Worm (Caenorhabditis elegans): ENCODE data around the gene F36H12.4.

F36H12.4 gene

DNA sequence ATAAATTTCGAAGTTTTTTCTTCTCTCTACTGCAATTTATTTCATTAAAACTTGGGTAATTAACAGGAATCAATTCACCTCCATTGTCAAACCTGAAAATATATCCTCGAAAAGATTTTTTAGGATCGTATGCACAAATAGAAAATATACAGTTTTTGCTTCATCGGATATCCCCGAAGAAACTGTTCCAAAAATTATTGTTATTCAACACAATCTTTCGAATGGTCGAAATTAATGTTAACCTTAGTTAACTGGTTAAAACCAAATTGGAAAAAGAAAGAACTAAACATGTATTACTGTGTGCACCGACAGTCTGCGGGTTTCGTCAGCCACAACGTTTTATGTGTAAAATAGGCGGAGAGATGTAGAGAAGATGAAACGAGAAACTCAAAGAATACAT, 48.2 kb downstream of the F36H12.4 start (continued):
- no peak for TF ChIP-seq tbx-9 (tag; optimal IDR thresholded peaks at IDR 0.05; ENCODE audit: borderline replicate concordance)
- peak; percentile 82 for TF ChIP-seq rcor-1 (GFP tag; IDR thresholded peaks at IDR 0.05)
- no peak for TF ChIP-seq mxl-1 (tag; optimal IDR thresholded peaks at IDR 0.05)
- no peak for TF ChIP-seq nhr-80 (tag; optimal IDR thresholded peaks at IDR 0.05)
- TF ChIP-seq lin-40 (tag; optimal IDR thresholded peaks at IDR 0.05): no peak
- TF ChIP-seq D2030.7 (GFP tag; IDR thresholded peaks at IDR 0.05): peak; percentile 94
- no peak for TF ChIP-seq F10E7.11 (tag; optimal IDR thresholded peaks at IDR 0.05)
- TF ChIP-seq repo-1 (tag; optimal IDR thresholded peaks at IDR 0.05): no peak
- no peak for TF ChIP-seq attf-5 (GFP tag; optimal IDR thresholded peaks at IDR 0.05)
- no peak for TF ChIP-seq lir-1 (GFP tag; conservative IDR thresholded peaks at IDR 0.05)
- TF ChIP-seq T26A5.8 (tag; optimal IDR thresholded peaks at IDR 0.05): no peak
- no peak for TF ChIP-seq ets-4 (GFP tag; optimal IDR thresholded peaks at IDR 0.05)
- TF ChIP-seq bed-2 (GFP tag; IDR thresholded peaks at IDR 0.05): no peak
- no peak for TF ChIP-seq ztf-26 (tag; optimal IDR thresholded peaks at IDR 0.05)
- no peak for TF ChIP-seq egl-18 (GFP tag; IDR thresholded peaks at IDR 0.05)
- TF ChIP-seq nfya-2 (GFP tag; IDR thresholded peaks at IDR 0.05): no peak
- peak; percentile 51; the same call in 1 of the 2 replicates for TF ChIP-seq mcd-1 (GFP tag; IDR thresholded peaks at IDR 0.05)
- no peak for TF ChIP-seq lsy-27 (tag; optimal IDR thresholded peaks at IDR 0.05; ENCODE audit: borderline replicate concordance, insufficient read depth)
- TF ChIP-seq ceh-91 (GFP tag; IDR thresholded peaks at IDR 0.05): no peak
- TF ChIP-seq fkh-3 (tag; optimal IDR thresholded peaks at IDR 0.05): no peak
- TF ChIP-seq B0035.1 (tag; optimal IDR thresholded peaks at IDR 0.05): no peak
- 0 out of 2 replicates have a peak, but pooled peaks have one; percentile 40 for TF ChIP-seq Y53G8AR.9 (GFP tag; conservative IDR thresholded peaks at IDR 0.05)
- TF ChIP-seq ztf-28 (GFP tag; IDR thresholded peaks at IDR 0.05): no peak
- no peak for TF ChIP-seq K12H6.12 (tag; optimal IDR thresholded peaks at IDR 0.05)
- TF ChIP-seq snpc-1.1 (tag; optimal IDR thresholded peaks at IDR 0.05; ENCODE audit: insufficient read depth): peak; percentile 94
- TF ChIP-seq F22D6.2 (tag; optimal IDR thresholded peaks at IDR 0.05): no peak
- TF ChIP-seq ceh-27 (GFP tag; optimal IDR thresholded peaks at IDR 0.05): no peak
- TF ChIP-seq nfya-1 (tag; optimal IDR thresholded peaks at IDR 0.05; ENCODE audit: borderline replicate concordance, insufficient read depth): no peak
- TF ChIP-seq Y67H2A.10 (GFP tag; conservative IDR thresholded peaks at IDR 0.05): no peak
- no peak for TF ChIP-seq T07F8.4 (tag; optimal IDR thresholded peaks at IDR 0.05)
- no peak for TF ChIP-seq madf-10 (tag; optimal IDR thresholded peaks at IDR 0.05)
- TF ChIP-seq atf-7 (tag; optimal IDR thresholded peaks at IDR 0.05): no peak
- TF ChIP-seq B0336.3 (GFP tag; IDR thresholded peaks at IDR 0.05): no peak
- TF ChIP-seq attf-6 (GFP tag; IDR thresholded peaks at IDR 0.05): peak; percentile 97
- peak; percentile 75 for TF ChIP-seq snpc-3.4 (tag; optimal IDR thresholded peaks at IDR 0.05)
- no peak for TF ChIP-seq ztf-6 (GFP tag; IDR thresholded peaks at IDR 0.05)
- peak; percentile 75 for TF ChIP-seq snpc-1.3 (tag; optimal IDR thresholded peaks at IDR 0.05; ENCODE audit: insufficient read depth)
- TF ChIP-seq F37B4.10 (GFP tag; IDR thresholded peaks at IDR 0.05): no peak
- TF ChIP-seq ztf-25 (GFP tag; IDR thresholded peaks at IDR 0.05): no peak
- no peak for TF ChIP-seq B0019.2 (GFP tag; conservative IDR thresholded peaks at IDR 0.05)
- no peak for TF ChIP-seq mel-28 (tag; optimal IDR thresholded peaks at IDR 0.05; ENCODE audit: borderline replicate concordance)
- no peak for TF ChIP-seq tlf-1 (GFP tag; optimal IDR thresholded peaks at IDR 0.05)
- TF ChIP-seq Y56A3A.18 (GFP tag; IDR thresholded peaks at IDR 0.05): no peak
- TF ChIP-seq bed-1 (GFP tag; IDR thresholded peaks at IDR 0.05): no peak
- peak; percentile 4 for TF ChIP-seq B0261.1 (tag; optimal IDR thresholded peaks at IDR 0.05)
- no peak for TF ChIP-seq xnd-1 (tag; optimal IDR thresholded peaks at IDR 0.05)
- TF ChIP-seq efl-1 (GFP tag; optimal IDR thresholded peaks at IDR 0.05): no peak
- no peak for TF ChIP-seq dox-1 (GFP tag; IDR thresholded peaks at IDR 0.05)
- no peak for TF ChIP-seq egl-44 (GFP tag; IDR thresholded peaks at IDR 0.05)

All from whole organism, young adult.